Worm (Caenorhabditis elegans): Measurements from ENCODE around the gene col-73.
A peak's percentile ranks its signal among the peaks of the same experiment; 100 is the strongest.

The col-73 gene

ce11 chrII:4908160-4908559, 35.2 kb upstream of the col-73 start (continued):
- no peak for TF ChIP-seq ama-1 (optimal IDR thresholded peaks at IDR 0.05)
- TF ChIP-seq tbx-2 (tag; optimal IDR thresholded peaks at IDR 0.05) = peak; percentile 5
- TF ChIP-seq elt-1 (tag; optimal IDR thresholded peaks at IDR 0.05) = no peak
- no peak for TF ChIP-seq ZK546.5 (tag; optimal IDR thresholded peaks at IDR 0.05)
- TF ChIP-seq elt-2 (tag; optimal IDR thresholded peaks at IDR 0.05) = peak; percentile 22
- TF ChIP-seq lin-39 (tag; optimal IDR thresholded peaks at IDR 0.05) = peak; percentile 25
- TF ChIP-seq pqm-1 (tag; optimal IDR thresholded peaks at IDR 0.05) = no peak
- TF ChIP-seq egl-27 (tag; optimal IDR thresholded peaks at IDR 0.05) = no peak
- peak; percentile 93 for TF ChIP-seq skn-1 (tag; optimal IDR thresholded peaks at IDR 0.05)
- no peak for TF ChIP-seq lin-15B (tag; optimal IDR thresholded peaks at IDR 0.05)
- TF ChIP-seq ceh-82 (tag; optimal IDR thresholded peaks at IDR 0.05) = no peak
- TF ChIP-seq ceh-28 (tag; optimal IDR thresholded peaks at IDR 0.05) = no peak
- no peak for TF ChIP-seq daf-12 (tag; optimal IDR thresholded peaks at IDR 0.05)

ce11 chrII:4905883-4906282, 33.0 kb upstream of the col-73 start:
- no peak for TF ChIP-seq tbx-2 (tag; optimal IDR thresholded peaks at IDR 0.05)
- TF ChIP-seq snpc-4 (tag; optimal IDR thresholded peaks at IDR 0.05) = no peak
- TF ChIP-seq mml-1 (tag; optimal IDR thresholded peaks at IDR 0.05) = no peak
- TF ChIP-seq nhr-67 (tag; optimal IDR thresholded peaks at IDR 0.05) = no peak
- TF ChIP-seq elt-2 (tag; optimal IDR thresholded peaks at IDR 0.05) = no peak
- TF ChIP-seq fkh-2 (tag; optimal IDR thresholded peaks at IDR 0.05) = no peak
- TF ChIP-seq hmg-11 (tag; optimal IDR thresholded peaks at IDR 0.05) = no peak
- TF ChIP-seq lsy-12 (tag; optimal IDR thresholded peaks at IDR 0.05) = no peak

ce11 chrII:4905331-4905730, 32.4 kb upstream of the col-73 start:
- TF ChIP-seq lsy-12 (tag; optimal IDR thresholded peaks at IDR 0.05) (no peak), egl-27 (tag; optimal IDR thresholded peaks at IDR 0.05) (no peak), elt-2 (tag; optimal IDR thresholded peaks at IDR 0.05) (no peak), nhr-11 (tag; optimal IDR thresholded peaks at IDR 0.05) (no peak), hmg-11 (tag; optimal IDR thresholded peaks at IDR 0.05) (no peak), elt-3 (tag; optimal IDR thresholded peaks at IDR 0.05) (no peak), nhr-25 (tag; optimal IDR thresholded peaks at IDR 0.05) (no peak), skn-1 (tag; optimal IDR thresholded peaks at IDR 0.05) (no peak), nhr-28 (tag; optimal IDR thresholded peaks at IDR 0.05) (no peak), egl-5 (tag; optimal IDR thresholded peaks at IDR 0.05) (no peak), pqm-1 (tag; optimal IDR thresholded peaks at IDR 0.05) (no peak), zag-1 (tag; optimal IDR thresholded peaks at IDR 0.05) (no peak), aly-2 (tag; optimal IDR thresholded peaks at IDR 0.05) (no peak), unc-39 (tag; optimal IDR thresholded peaks at IDR 0.05) (no peak), snpc-4 (tag; optimal IDR thresholded peaks at IDR 0.05) (no peak), eor-1 (tag; optimal IDR thresholded peaks at IDR 0.05) (no peak), fkh-10 (GFP tag; optimal IDR thresholded peaks at IDR 0.05) (no peak), ceh-28 (tag; optimal IDR thresholded peaks at IDR 0.05) (no peak), tbx-2 (tag; optimal IDR thresholded peaks at IDR 0.05) (no peak)

- TF ChIP-seq elt-2 (tag; optimal IDR thresholded peaks at IDR 0.05) (peak; percentile 75), eor-1 (tag; optimal IDR thresholded peaks at IDR 0.05) (no peak), aly-2 (tag; optimal IDR thresholded peaks at IDR 0.05) (no peak)
Observed at ce11 chrII:4904778-4905177, 31.8 kb upstream of the col-73 start, which contains the start of gene btbd-10. Gene btbd-10 (plus strand): TSS chrII:4905008.

DNA sequence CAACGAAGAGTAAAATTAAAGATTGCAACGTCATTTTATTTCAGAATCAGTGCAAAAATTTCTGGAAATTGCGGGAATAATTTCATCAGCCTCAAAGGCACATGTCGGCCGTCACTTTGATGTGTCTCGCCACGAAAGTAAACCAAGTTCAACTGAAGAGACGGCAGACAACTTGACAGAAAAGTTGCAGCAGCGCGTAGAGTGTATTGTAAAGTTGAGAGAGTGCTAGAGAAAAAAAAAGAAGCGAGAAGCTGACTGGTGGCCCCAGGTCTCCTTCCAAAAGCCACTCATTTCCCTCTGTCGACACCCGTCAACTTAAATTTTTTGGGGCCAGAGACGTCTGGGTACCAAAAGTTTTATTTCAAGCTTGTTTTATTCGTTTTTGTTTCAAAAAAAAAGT, 31.3 kb upstream of the col-73 start:
- TF ChIP-seq ceh-82 (tag; optimal IDR thresholded peaks at IDR 0.05) = no peak
- TF ChIP-seq pha-4 (tag; optimal IDR thresholded peaks at IDR 0.05) = peak; percentile 84
- TF ChIP-seq pqm-1 (tag; optimal IDR thresholded peaks at IDR 0.05) = peak; percentile 50
- TF ChIP-seq ceh-28 (tag; optimal IDR thresholded peaks at IDR 0.05) = peak; percentile 36
- TF ChIP-seq snpc-4 (tag; optimal IDR thresholded peaks at IDR 0.05) = peak; percentile 77
- no peak for TF ChIP-seq ceh-9 (tag; optimal IDR thresholded peaks at IDR 0.05)
- no peak for TF ChIP-seq R02D3.7 (tag; optimal IDR thresholded peaks at IDR 0.05)
- TF ChIP-seq jun-1 (tag; optimal IDR thresholded peaks at IDR 0.05) = peak; percentile 56
- no peak for TF ChIP-seq ceh-16 (tag; optimal IDR thresholded peaks at IDR 0.05)
- no peak for TF ChIP-seq ztf-11 (tag; optimal IDR thresholded peaks at IDR 0.05)
- TF ChIP-seq ama-1 (optimal IDR thresholded peaks at IDR 0.05) = no peak
- TF ChIP-seq ztf-4 (tag; optimal IDR thresholded peaks at IDR 0.05) = no peak
- TF ChIP-seq lsy-12 (tag; optimal IDR thresholded peaks at IDR 0.05) = no peak
- TF ChIP-seq mdl-1 (tag; optimal IDR thresholded peaks at IDR 0.05) = no peak
- no peak for TF ChIP-seq elt-3 (tag; optimal IDR thresholded peaks at IDR 0.05)
- TF ChIP-seq lin-39 (tag; optimal IDR thresholded peaks at IDR 0.05) = peak; percentile 68
- TF ChIP-seq tbx-2 (tag; optimal IDR thresholded peaks at IDR 0.05) = no peak
- no peak for TF ChIP-seq nhr-11 (tag; optimal IDR thresholded peaks at IDR 0.05)
- TF ChIP-seq nhr-28 (tag; optimal IDR thresholded peaks at IDR 0.05) = no peak
- no peak for TF ChIP-seq nhr-76 (tag; optimal IDR thresholded peaks at IDR 0.05)
- peak; percentile 79 for TF ChIP-seq nhr-25 (tag; optimal IDR thresholded peaks at IDR 0.05)
- peak; percentile 37 for TF ChIP-seq unc-62 (GFP tag; optimal IDR thresholded peaks at IDR 0.05)
- peak; percentile 68 for TF ChIP-seq elt-2 (tag; optimal IDR thresholded peaks at IDR 0.05)
- no peak for TF ChIP-seq eor-1 (tag; optimal IDR thresholded peaks at IDR 0.05)
- TF ChIP-seq aly-2 (tag; optimal IDR thresholded peaks at IDR 0.05) = no peak
- TF ChIP-seq hmg-11 (tag; optimal IDR thresholded peaks at IDR 0.05) = peak; percentile 83
- no peak for TF ChIP-seq nhr-67 (tag; optimal IDR thresholded peaks at IDR 0.05)
- no peak for TF ChIP-seq nhr-237 (tag; optimal IDR thresholded peaks at IDR 0.05)
- TF ChIP-seq lin-15B (tag; optimal IDR thresholded peaks at IDR 0.05) = peak; percentile 87
- TF ChIP-seq unc-39 (tag; optimal IDR thresholded peaks at IDR 0.05) = no peak
- no peak for TF ChIP-seq daf-12 (tag; optimal IDR thresholded peaks at IDR 0.05)
- TF ChIP-seq egl-27 (tag; optimal IDR thresholded peaks at IDR 0.05) = peak; percentile 18
- TF ChIP-seq fkh-10 (GFP tag; optimal IDR thresholded peaks at IDR 0.05) = peak; percentile 46
- TF ChIP-seq mml-1 (tag; optimal IDR thresholded peaks at IDR 0.05) = no peak
- no peak for TF ChIP-seq nhr-43 (tag; optimal IDR thresholded peaks at IDR 0.05; ENCODE audit: poor library complexity, severe bottlenecking)
- no peak for TF ChIP-seq elt-1 (tag; optimal IDR thresholded peaks at IDR 0.05)
- no peak for TF ChIP-seq fkh-2 (tag; optimal IDR thresholded peaks at IDR 0.05)
